Worm (Caenorhabditis elegans) whole organism, L4 larva: Measurements from ENCODE around the gene hmgr-1.

Experiments used
- T20F7.1 ChIP-seq: fragments of 200-800 bp; sonication (Bioruptor generic); optimal IDR thresholded peaks from 2 replicates; lab custom pipeline; 2018; ENCODE audit warnings: mild to moderate bottlenecking, missing genetic modification characterization, missing compliant biosample characterization
- T26A8.4 ChIP-seq: fragments of 200-800 bp; sonication (Bioruptor generic); IDR thresholded peaks from 2 replicates; pipeline ENCODE4 v1.3.6; 2022; ENCODE audit warnings: missing genetic modification characterization, missing compliant biosample characterization
- Y75B8A.6 ChIP-seq: fragments of 200-800 bp; sonication (Bioruptor generic); IDR thresholded peaks from 2 replicates; pipeline ENCODE4 v1.3.6; 2022; ENCODE audit warnings: missing genetic modification reagents, missing genetic modification characterization, missing compliant biosample characterization
- aha-1 ChIP-seq: fragments of 150-350 bp; peaks from one replicate; lab custom pipeline; 2014; ENCODE audit warnings: missing biosample characterization, missing genetic modification characterization
- ama-1 ChIP-seq: fragments of 150-350 bp; optimal IDR thresholded peaks from 2 replicates; lab custom pipeline; 2014; ENCODE audit warnings: inconsistent platforms, mixed read lengths
- attf-4 ChIP-seq: sonication (generic microtip); optimal IDR thresholded peaks from 3 replicates; lab custom pipeline; 2017; ENCODE audit warnings: missing biosample characterization, missing genetic modification characterization
- ceh-20 ChIP-seq: fragments of 200-800 bp; sonication (Bioruptor generic); IDR thresholded peaks from 2 replicates; pipeline ENCODE4 v1.3.6; 2022; ENCODE audit warnings: missing genetic modification reagents, missing genetic modification characterization, missing compliant biosample characterization
- ceh-44 ChIP-seq: fragments of 200-800 bp; sonication (Bioruptor generic); IDR thresholded peaks from 2 replicates; pipeline ENCODE4 v1.3.6; 2022; ENCODE audit warnings: missing genetic modification reagents, missing genetic modification characterization, missing compliant biosample characterization
- ctbp-1 ChIP-seq: fragments of 200-800 bp; sonication (Bioruptor generic); IDR thresholded peaks from 2 replicates; pipeline ENCODE4 v1.3.6; 2022; ENCODE audit warnings: missing genetic modification reagents, missing genetic modification characterization, missing compliant biosample characterization
- daf-16 ChIP-seq, 3 experiments: sonication (generic microtip); optimal IDR thresholded peaks; 2 replicates each; lab custom pipeline; 2016 to 2017; ENCODE audit warnings: missing genetic modification characterization in 3 of 3, missing genetic modification reagents in 3 of 3, mild to moderate bottlenecking in 2 of 3, missing compliant biosample characterization in 2 of 3, missing biosample characterization in 1 of 3, moderate library complexity in 1 of 3
- daf-19 ChIP-seq: fragments of 200-800 bp; sonication (Bioruptor generic); conservative IDR thresholded peaks from 2 replicates; pipeline ENCODE4 v1.3.6; 2022; ENCODE audit warnings: missing genetic modification characterization, missing compliant biosample characterization
- dmd-6 ChIP-seq: fragments of 200-800 bp; sonication (Bioruptor generic); IDR thresholded peaks from 2 replicates; pipeline ENCODE4 v1.3.6; 2022; ENCODE audit warnings: missing genetic modification reagents, missing genetic modification characterization, missing compliant biosample characterization
- dpl-1 ChIP-seq: fragments of 150-350 bp; optimal IDR thresholded peaks from 2 replicates; lab custom pipeline; 2014; ENCODE audit warnings: missing biosample characterization, missing genetic modification reagents, missing genetic modification characterization
- dve-1 ChIP-seq: sonication (generic microtip); optimal IDR thresholded peaks from 2 replicates; lab custom pipeline; 2017; ENCODE audit warnings: antibody characterized with exemption, mild to moderate bottlenecking, missing genetic modification characterization, missing compliant biosample characterization; ENCODE audit not compliant: insufficient read depth
- fos-1 ChIP-seq: fragments of 150-350 bp; optimal IDR thresholded peaks from 2 replicates; lab custom pipeline; 2014; ENCODE audit warnings: missing biosample characterization, missing genetic modification characterization
- hif-1 ChIP-seq, 2 experiments: sonication (generic microtip); optimal IDR thresholded peaks; 2 replicates each; lab custom pipeline; 2016 to 2017; ENCODE audit warnings: missing compliant biosample characterization in 2 of 2, missing genetic modification characterization in 2 of 2, missing genetic modification reagents in 2 of 2, missing genotype in 2 of 2, mild to moderate bottlenecking in 1 of 2
- hlh-11 ChIP-seq: fragments of 200-800 bp; sonication (Bioruptor generic); optimal IDR thresholded peaks from 2 replicates; lab custom pipeline; 2018; ENCODE audit warnings: mild to moderate bottlenecking, missing genetic modification characterization, missing compliant biosample characterization
- hlh-30 ChIP-seq: sonication (generic microtip); optimal IDR thresholded peaks from 2 replicates; lab custom pipeline; 2017; ENCODE audit warnings: antibody characterized with exemption, mild to moderate bottlenecking, missing genetic modification characterization, missing compliant biosample characterization; ENCODE audit not compliant: insufficient read depth
- jun-1 ChIP-seq: fragments of 150-350 bp; optimal IDR thresholded peaks from 2 replicates; lab custom pipeline; 2014; ENCODE audit warnings: missing biosample characterization, missing genetic modification reagents, missing genetic modification characterization
- lin-13 ChIP-seq: fragments of 150-350 bp; optimal IDR thresholded peaks from 2 replicates; lab custom pipeline; 2014; ENCODE audit warnings: missing biosample characterization, missing genetic modification reagents, missing genetic modification characterization
- lin-38 ChIP-seq: fragments of 200-800 bp; sonication (Bioruptor generic); IDR thresholded peaks from 2 replicates; pipeline ENCODE4 v1.3.6; 2022; ENCODE audit warnings: missing genetic modification reagents, missing genetic modification characterization, missing compliant biosample characterization
- lsy-2 ChIP-seq, 2 experiments: fragments of 150-350 bp in 1 of 2; sonication (generic microtip) in 1 of 2; optimal IDR thresholded peaks; 2 replicates each; lab custom pipeline; 2014 to 2017; ENCODE audit warnings: missing biosample characterization in 2 of 2, missing genetic modification characterization in 2 of 2
- mdl-1 ChIP-seq, 2 experiments: fragments of 150-350 bp in 1 of 2; sonication (generic microtip) in 1 of 2; optimal IDR thresholded peaks; 2 replicates each; lab custom pipeline; 2014 to 2017; ENCODE audit warnings: missing biosample characterization in 2 of 2, missing genetic modification characterization in 2 of 2
- mep-1 ChIP-seq: fragments of 150-350 bp; sonication (generic microtip); optimal IDR thresholded peaks from 3 replicates; lab custom pipeline; 2014; ENCODE audit warnings: missing biosample characterization, missing genetic modification characterization
- mes-2 ChIP-seq: sonication (generic microtip); optimal IDR thresholded peaks from 2 replicates; lab custom pipeline; 2016; ENCODE audit warnings: missing genotype, mild to moderate bottlenecking, missing genetic modification characterization, missing compliant biosample characterization; ENCODE audit not compliant: poor library complexity, severe bottlenecking
- mxl-2 ChIP-seq: fragments of 200-800 bp; sonication (Bioruptor generic); conservative IDR thresholded peaks from 2 replicates; pipeline ENCODE4 v1.3.6; 2022; ENCODE audit warnings: missing genetic modification reagents, missing genetic modification characterization, missing compliant biosample characterization
- mxl-3 ChIP-seq: fragments of 200-800 bp; sonication (Bioruptor generic); optimal IDR thresholded peaks from 2 replicates; lab custom pipeline; 2018; ENCODE audit warnings: mild to moderate bottlenecking, missing genetic modification characterization, missing compliant biosample characterization
- nhr-11 ChIP-seq: fragments of 150-350 bp; optimal IDR thresholded peaks from 2 replicates; lab custom pipeline; 2014; ENCODE audit warnings: missing biosample characterization, missing genetic modification characterization
- nhr-111 ChIP-seq: fragments of 200-800 bp; sonication (Bioruptor generic); optimal IDR thresholded peaks from 2 replicates; lab custom pipeline; 2018; ENCODE audit warnings: mild to moderate bottlenecking, missing genetic modification characterization, missing compliant biosample characterization
- nhr-28 ChIP-seq: fragments of 150-350 bp; optimal IDR thresholded peaks from 2 replicates; lab custom pipeline; 2014; ENCODE audit warnings: missing biosample characterization, missing genetic modification characterization
- nhr-41 ChIP-seq: fragments of 200-800 bp; sonication (Bioruptor generic); IDR thresholded peaks from 2 replicates; pipeline ENCODE4 v1.3.6; 2022; ENCODE audit warnings: missing genetic modification reagents, missing genetic modification characterization, missing compliant biosample characterization
- nhr-6 ChIP-seq: fragments of 150-350 bp; optimal IDR thresholded peaks from 2 replicates; lab custom pipeline; 2014; ENCODE audit warnings: missing biosample characterization, missing genetic modification characterization
- pha-4 ChIP-seq, 2 experiments: fragments of 150-350 bp in 1 of 2; fragments of 200-800 bp in 1 of 2; sonication (Bioruptor generic) in 1 of 2; IDR thresholded peaks in 1 of 2; optimal IDR thresholded peaks in 1 of 2; 2 replicates each; pipeline versions ENCODE4 v1.3.6 to Lab custom; 2014 to 2022; ENCODE audit warnings: missing genetic modification characterization in 2 of 2, missing genetic modification reagents in 2 of 2, missing biosample characterization in 1 of 2, missing compliant biosample characterization in 1 of 2
- pqm-1 ChIP-seq: sonication (generic microtip); optimal IDR thresholded peaks from 2 replicates; lab custom pipeline; 2017; ENCODE audit warnings: missing biosample characterization, missing genetic modification characterization
- rbr-2 ChIP-seq: sonication (generic microtip); optimal IDR thresholded peaks from 2 replicates; lab custom pipeline; 2016; ENCODE audit warnings: missing genotype, missing genetic modification characterization, missing compliant biosample characterization
- tra-1 ChIP-seq: fragments of 200-800 bp; sonication (Bioruptor generic); IDR thresholded peaks from 2 replicates; pipeline ENCODE4 v1.3.6; 2022; ENCODE audit warnings: missing genetic modification reagents, missing genetic modification characterization, missing compliant biosample characterization
- unc-62 ChIP-seq, 3 experiments: fragments of 150-350 bp in 1 of 3; sonication (generic microtip); optimal IDR thresholded peaks in 2 of 3; peaks in 1 of 3; 1 replicate in 1 of 3; 2 replicates in 2 of 3; lab custom pipeline; 2014 to 2017; ENCODE audit warnings: missing biosample characterization in 3 of 3, missing genetic modification characterization in 3 of 3, missing genetic modification reagents in 3 of 3, missing genotype in 1 of 3

hmgr-1 gene

DNA sequence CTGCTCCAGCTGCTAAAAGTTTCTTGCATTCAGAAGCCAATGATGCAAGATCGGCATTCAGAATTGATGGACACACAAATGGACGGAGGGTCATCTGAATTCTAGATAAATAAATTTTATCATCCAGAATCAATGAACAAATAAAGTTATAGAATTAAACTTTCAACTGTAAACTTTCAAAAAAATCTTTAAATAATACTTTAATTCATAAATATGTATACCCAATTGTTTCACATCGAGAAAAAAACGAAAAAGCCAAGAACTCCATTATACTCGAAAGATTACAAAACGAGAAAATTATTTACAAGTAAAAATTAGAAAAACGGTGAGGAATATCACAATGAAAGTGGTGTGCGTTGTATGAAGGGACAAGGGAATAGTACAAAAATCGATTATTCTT lies 12.2 kb upstream of the hmgr-1 start, which contains the start of gene F08F8.7:
Gene F08F8.7 (minus strand): TSS at position 101 of the 400 bp plus-strand sequence.
- TF ChIP-seq T26A8.4 (GFP tag; lab: Robert Waterston, UW) (no peak), daf-16 (GFP tag; optimal IDR thresholded peaks at IDR 0.05; lab: Kevin White, UChicago) (no peak), daf-16 (tag; optimal IDR thresholded peaks at IDR 0.05; lab: Kevin White, UChicago) (peak; percentile 7)

DNA sequence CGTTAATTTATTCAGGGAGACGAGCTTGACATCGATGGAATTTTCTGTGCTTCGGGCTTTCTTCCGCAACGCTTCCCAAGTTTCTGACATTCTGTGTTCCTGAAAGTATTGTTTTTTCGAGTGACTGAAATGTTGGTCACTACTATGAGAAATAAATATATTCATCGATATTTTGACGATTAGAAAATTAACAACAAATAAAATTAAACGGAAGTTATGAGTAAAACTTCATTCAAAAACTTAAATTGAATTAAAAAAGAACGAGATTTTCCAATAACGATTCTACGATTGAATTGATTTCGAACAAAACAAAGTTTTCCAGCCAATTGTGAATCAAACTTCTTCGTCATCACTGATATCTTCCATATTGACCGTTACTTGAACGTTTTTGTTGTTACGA lies 10.2 kb upstream of the hmgr-1 start, which contains the start of gene gos-28:
Gene gos-28 (minus strand): TSS at position 101 of the 400 bp plus-strand sequence.
- TF ChIP-seq ama-1 (lab: Kevin White, UChicago): peak; percentile 16
- TF ChIP-seq nhr-111 (GFP tag; lab: Kevin White, UChicago): no peak

DNA sequence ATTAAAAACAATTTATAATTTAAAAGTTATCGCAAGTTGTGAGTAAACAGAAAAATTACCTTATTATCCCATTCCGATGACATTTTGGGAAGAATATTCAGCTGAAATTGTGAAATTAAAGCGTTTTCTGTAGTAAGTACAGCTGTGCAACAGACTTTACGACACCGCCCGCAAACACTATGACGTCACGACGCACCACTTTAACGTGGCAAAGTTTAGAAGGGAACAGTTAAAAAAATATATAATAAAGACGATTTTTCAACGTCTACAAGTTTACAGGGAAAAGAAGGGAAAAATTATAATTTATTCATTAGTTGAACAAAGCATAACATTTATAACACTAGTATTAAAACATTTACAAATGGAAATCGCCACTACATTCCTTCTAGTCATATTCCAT lies 5.4 kb upstream of the hmgr-1 start, which contains the start of gene F08F8.9:
Gene F08F8.9 (minus strand): TSS at position 101 of the 400 bp plus-strand sequence.
- TF ChIP-seq aha-1 (peak; percentile 81), dve-1 (tag; lab: Kevin White, UChicago) (peak; percentile 35), attf-4 (no peak)

DNA sequence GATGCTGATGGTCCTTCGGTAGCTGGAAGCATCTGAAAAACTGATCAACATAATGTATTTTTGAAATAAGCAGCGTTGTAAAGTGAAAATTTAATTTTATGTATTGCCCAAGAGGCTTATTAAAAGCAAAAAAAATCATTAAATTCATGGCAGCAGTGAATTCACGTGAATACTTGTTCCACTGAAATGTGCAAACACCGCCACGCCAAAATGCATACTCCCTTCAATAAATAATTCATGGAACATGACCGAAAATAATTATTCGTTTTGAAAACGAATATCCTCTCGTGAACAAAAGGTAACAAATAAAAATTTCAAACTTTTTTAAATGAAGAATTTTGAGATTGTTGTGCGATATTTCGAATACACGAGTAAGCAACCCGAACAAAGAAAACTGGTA lies 1.9 kb upstream of the hmgr-1 start, which contains the start of gene F08F8.10:
Gene F08F8.10 (minus strand): TSS at position 38 of the 400 bp plus-strand sequence.
- TF ChIP-seq fos-1 (tag; lab: Kevin White, UChicago) (no peak), mes-2 (tag; lab: Kevin White, UChicago) (peak; percentile 71), dpl-1 (GFP tag; lab: Kevin White, UChicago) (peak; percentile 62), daf-19 (GFP tag; lab: Robert Waterston, UW) (0 out of 2 replicates have a peak, but pooled peaks have one; percentile 38), nhr-41 (no peak), nhr-6 (tag; lab: Kevin White, UChicago) (peak; percentile 28), unc-62 (GFP tag; optimal IDR thresholded peaks at IDR 0.05 in 1 of 2; lab: Kevin White, UChicago) (peak in 1 of 2 experiments; percentile 81), unc-62 (tag; optimal IDR thresholded peaks at IDR 0.05; lab: Kevin White, UChicago) (no peak), mxl-2 (GFP tag; lab: Robert Waterston, UW) (no peak), pqm-1 (tag; lab: Kevin White, UChicago) (no peak), daf-16 (GFP tag; optimal IDR thresholded peaks at IDR 0.05; lab: Kevin White, UChicago) (no peak), daf-16 (tag; optimal IDR thresholded peaks at IDR 0.05; lab: Kevin White, UChicago) (peak; percentile 19), dve-1 (tag; lab: Kevin White, UChicago) (peak; percentile 25), T20F7.1 (GFP tag; lab: Kevin White, UChicago) (peak; percentile 54), hlh-30 (tag; lab: Kevin White, UChicago) (peak; percentile 91), hif-1 (tag; optimal IDR thresholded peaks at IDR 0.05; lab: Kevin White, UChicago) (peak in 1 of 2 experiments; percentile 11), lin-38 (GFP tag; lab: Robert Waterston, UW) (peak; percentile 56), ctbp-1 (GFP tag; lab: Robert Waterston, UW) (0 out of 2 replicates have a peak, but pooled peaks have one; percentile 15), nhr-28 (peak; percentile 31), hlh-11 (tag; lab: Kevin White, UChicago) (peak; percentile 4), mdl-1 (tag; optimal IDR thresholded peaks at IDR 0.05; lab: Kevin White, UChicago) (peak in 1 of 2 experiments; percentile 14), lsy-2 (tag; optimal IDR thresholded peaks at IDR 0.05; lab: Kevin White, UChicago) (peak in 1 of 2 experiments; percentile 67), Y75B8A.6 (GFP tag; lab: Robert Waterston, UW) (no peak)

DNA sequence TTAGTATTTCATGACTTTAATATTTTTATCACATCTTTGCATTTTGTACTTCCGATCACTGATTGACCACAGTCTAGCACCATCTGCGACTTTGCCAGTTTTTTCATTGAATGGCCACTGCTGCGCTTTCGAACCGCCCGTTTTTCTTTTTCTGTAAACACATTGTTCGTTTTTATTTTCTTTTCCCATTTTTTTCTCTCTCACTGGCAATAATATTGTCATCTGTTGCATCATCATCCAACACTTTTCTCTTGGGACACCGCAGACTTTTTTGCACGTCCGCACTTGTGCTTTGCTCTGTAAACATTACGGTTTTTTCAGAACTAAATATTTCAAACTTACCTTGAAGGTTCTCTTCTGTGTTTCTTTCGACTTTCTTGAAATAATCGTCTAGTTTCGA lies 671 bp upstream of the hmgr-1 start:
- peak in 1 of 2 experiments; percentile 92 for TF ChIP-seq hif-1 (tag; optimal IDR thresholded peaks at IDR 0.05; lab: Kevin White, UChicago)
- peak; percentile 24 for TF ChIP-seq dve-1 (tag; lab: Kevin White, UChicago)
- TF ChIP-seq ceh-44 (GFP tag; lab: Robert Waterston, UW): no peak
- peak; percentile 12 for TF ChIP-seq nhr-11 (tag; lab: Kevin White, UChicago)
- TF ChIP-seq lin-13 (GFP tag; lab: Kevin White, UChicago): peak; percentile 32
- TF ChIP-seq rbr-2: no peak
- TF ChIP-seq tra-1 (GFP tag; lab: Robert Waterston, UW): no peak
- TF ChIP-seq hlh-30 (tag; lab: Kevin White, UChicago): peak; percentile 40
- peak; percentile 15 for TF ChIP-seq mxl-3 (GFP tag; lab: Kevin White, UChicago)
- TF ChIP-seq mep-1: peak; percentile 36
- no peak for TF ChIP-seq jun-1 (tag; lab: Kevin White, UChicago)
- peak; percentile 51; the same call in 1 of the 2 replicates for TF ChIP-seq dmd-6
- peak; percentile 72 for TF ChIP-seq hlh-11 (tag; lab: Kevin White, UChicago)
- TF ChIP-seq pha-4 (GFP tag; IDR thresholded peaks at IDR 0.05; lab: Robert Waterston, UW): no peak
- TF ChIP-seq pha-4 (tag; optimal IDR thresholded peaks at IDR 0.05; lab: Kevin White, UChicago): peak; percentile 80
- TF ChIP-seq ceh-20 (GFP tag; lab: Robert Waterston, UW): 0 out of 2 replicates have a peak, but pooled peaks have one; percentile 42
- TF ChIP-seq daf-16 (GFP tag; optimal IDR thresholded peaks at IDR 0.05; lab: Kevin White, UChicago): peak in 1 of 2 experiments; percentile 80
- TF ChIP-seq daf-16 (tag; optimal IDR thresholded peaks at IDR 0.05; lab: Kevin White, UChicago): peak; percentile 60
- TF ChIP-seq nhr-28: peak; percentile 63
- TF ChIP-seq aha-1: peak; percentile 93
